Fruit fly (Drosophila melanogaster) whole organism, prepupa: ENCODE results near the gene Rab9E.

Source experiments
- CG3032 ChIP-seq: fragments of 200-800 bp; optimal IDR thresholded peaks from 2 replicates; lab custom pipeline; 2019; ENCODE audit warnings: missing biosample characterization, mild to moderate bottlenecking, missing genetic modification characterization, moderate library complexity
- CG31627 ChIP-seq: fragments of 200-800 bp; sonication (Bioruptor generic); optimal IDR thresholded peaks from 3 replicates; lab custom pipeline; 2016; ENCODE audit warnings: missing biosample characterization, missing genetic modification characterization
- CG32006 ChIP-seq: fragments of 200-800 bp; sonication (Bioruptor generic); optimal IDR thresholded peaks from 3 replicates; lab custom pipeline; 2017; ENCODE audit warnings: missing biosample characterization, mild to moderate bottlenecking, missing genetic modification characterization
- CG3919 ChIP-seq: fragments of 200-800 bp; sonication (Bioruptor generic); optimal IDR thresholded peaks from 3 replicates; lab custom pipeline; 2016; ENCODE audit warnings: missing biosample characterization, missing genetic modification characterization
- CG6163 ChIP-seq: fragments of 200-800 bp; sonication (Bioruptor generic); IDR thresholded peaks from 3 replicates; pipeline ENCODE4 v1.3.6; 2022; ENCODE audit warnings: missing biosample characterization, missing genetic modification characterization
- CG6276 ChIP-seq: fragments of 200-800 bp; sonication (Bioruptor generic); optimal IDR thresholded peaks from 2 replicates; lab custom pipeline; 2017; ENCODE audit warnings: missing biosample characterization, mild to moderate bottlenecking, missing genetic modification characterization
- Ets21C ChIP-seq: fragments of 200-800 bp; sonication (Bioruptor generic); optimal IDR thresholded peaks from 3 replicates; lab custom pipeline; 2016; ENCODE audit warnings: missing biosample characterization, missing genetic modification characterization
- Gug ChIP-seq: fragments of 200-800 bp; sonication (Bioruptor generic); IDR thresholded peaks from 2 replicates; pipeline ENCODE4 v1.3.6; 2022; ENCODE audit warnings: missing biosample characterization, missing genetic modification characterization
- Sox102F ChIP-seq: fragments of 200-800 bp; sonication (Bioruptor generic); optimal IDR thresholded peaks from 2 replicates; lab custom pipeline; 2016; ENCODE audit warnings: missing biosample characterization, mild to moderate bottlenecking, missing genetic modification characterization
- Sox14 ChIP-seq: fragments of 200-800 bp; sonication (Bioruptor generic); optimal IDR thresholded peaks from 3 replicates; lab custom pipeline; 2016; ENCODE audit warnings: missing biosample characterization, missing genetic modification characterization
- eg ChIP-seq: fragments of 200-800 bp; sonication (Bioruptor generic); IDR thresholded peaks from 3 replicates; pipeline ENCODE4 v1.3.6; 2022; ENCODE audit warnings: missing biosample characterization, missing genetic modification characterization
- lz ChIP-seq: fragments of 200-800 bp; sonication (Bioruptor generic); optimal IDR thresholded peaks from 3 replicates; lab custom pipeline; 2016; ENCODE audit warnings: missing biosample characterization, missing genetic modification characterization
- topi ChIP-seq: fragments of 200-800 bp; sonication (Bioruptor generic); optimal IDR thresholded peaks from 3 replicates; lab custom pipeline; 2016; ENCODE audit warnings: missing biosample characterization, missing genetic modification characterization

DNA sequence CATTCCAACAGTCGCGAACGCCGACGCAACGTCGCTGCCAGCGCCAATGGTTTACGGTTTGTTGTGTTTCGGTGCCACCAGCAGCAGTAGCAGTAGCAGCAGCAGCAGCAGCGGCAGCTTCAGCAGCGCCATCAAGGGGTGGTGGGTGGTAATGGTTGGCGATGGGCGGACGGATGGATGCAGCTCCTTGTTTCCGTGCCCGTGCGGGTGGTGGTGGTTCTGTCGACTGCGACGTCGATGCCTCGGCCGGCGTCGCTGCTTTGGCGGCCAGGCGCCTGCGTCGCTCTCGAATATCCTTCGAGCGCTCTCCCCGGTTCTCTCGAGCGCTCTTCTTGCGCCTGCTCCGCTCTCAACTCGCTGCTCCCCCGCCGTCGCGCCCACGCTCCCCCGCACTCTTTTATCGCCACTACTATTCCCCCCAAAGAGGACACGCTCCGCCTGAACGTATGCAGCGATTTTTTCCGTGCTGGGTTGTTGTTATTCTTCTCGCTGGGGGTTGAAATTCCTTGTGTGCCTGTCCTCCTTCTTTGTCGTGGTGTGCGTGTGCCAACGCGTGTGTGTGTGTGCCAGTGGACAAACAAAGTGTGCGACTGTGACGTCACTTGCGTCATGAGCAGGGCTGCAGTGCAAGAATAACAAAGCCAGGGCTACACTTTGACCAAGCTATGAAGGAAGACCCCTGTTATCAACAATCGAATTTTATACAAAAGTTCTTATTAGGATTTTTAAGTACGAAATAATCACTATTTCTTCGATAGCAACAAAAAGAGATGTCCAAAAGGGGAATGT, 40.2 kb downstream of the Rab9E start:
- TF ChIP-seq eg (GFP tag; lab: Robert Waterston, UW) (no peak), CG32006 (GFP tag; lab: Kevin White, UChicago) (no peak), CG6276 (GFP tag; lab: Kevin White, UChicago) (no peak), CG3032 (tag; lab: Kevin White, UChicago) (no peak), Sox14 (GFP tag; lab: Kevin White, UChicago) (no peak), topi (no peak), lz (GFP tag; lab: Kevin White, UChicago) (no peak), CG31627 (GFP tag; lab: Kevin White, UChicago) (no peak), CG6163 (GFP tag; lab: Robert Waterston, UW) (no peak), Sox102F (GFP tag; lab: Kevin White, UChicago) (no peak), Gug (GFP tag; lab: Robert Waterston, UW) (no peak), CG3919 (GFP tag; lab: Kevin White, UChicago) (no peak), Ets21C (GFP tag; lab: Kevin White, UChicago) (no peak)
